Worm (Caenorhabditis elegans) whole organism, L4 larva: ENCODE measurements around the gene Y34B4A.2.

Source experiments
- aly-2 ChIP-seq: sonication (generic microtip); optimal IDR thresholded peaks from 2 replicates; lab custom pipeline; 2018; ENCODE audit warnings: missing biosample characterization, missing genetic modification characterization
- mdl-1 ChIP-seq, 2 experiments: fragments of 150-350 bp in 1 of 2; sonication (generic microtip) in 1 of 2; optimal IDR thresholded peaks; 2 replicates each; lab custom pipeline; 2014 to 2017; ENCODE audit warnings: missing biosample characterization in 2 of 2, missing genetic modification characterization in 2 of 2
- nhr-76 ChIP-seq: fragments of 150-350 bp; optimal IDR thresholded peaks from 2 replicates; lab custom pipeline; 2014; ENCODE audit warnings: missing biosample characterization, missing genetic modification characterization

DNA sequence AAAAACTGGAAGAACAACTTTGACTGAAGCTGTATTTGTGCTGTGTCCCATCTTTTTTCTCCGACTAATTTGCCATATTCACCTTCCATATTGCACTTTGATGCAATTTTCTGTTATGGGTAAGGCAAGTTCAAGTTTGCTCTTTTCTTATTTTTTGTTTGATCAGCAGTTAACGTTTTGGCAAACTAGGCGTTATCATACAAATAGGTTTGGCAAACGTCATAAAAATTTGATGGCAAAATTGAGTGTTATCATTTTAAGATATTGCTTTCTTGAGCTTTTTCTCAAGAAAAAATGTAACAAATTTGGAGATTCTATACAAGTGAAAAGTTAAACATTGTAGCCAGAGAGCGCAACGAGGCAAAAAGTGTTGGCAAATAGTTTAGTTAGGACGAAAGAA is 17.3 kb upstream of the Y34B4A.2 start:
- TF ChIP-seq nhr-76 (tag; lab: Kevin White, UChicago), result no peak
- TF ChIP-seq mdl-1 (tag; optimal IDR thresholded peaks at IDR 0.05; lab: Kevin White, UChicago), result no peak
- no peak for TF ChIP-seq aly-2 (tag; lab: Kevin White, UChicago)
